Worm (Caenorhabditis elegans): Measurements from ENCODE around the gene znf-622.
A peak's percentile ranks its signal among the peaks of the same experiment; 100 is the strongest.

Gene znf-622

DNA sequence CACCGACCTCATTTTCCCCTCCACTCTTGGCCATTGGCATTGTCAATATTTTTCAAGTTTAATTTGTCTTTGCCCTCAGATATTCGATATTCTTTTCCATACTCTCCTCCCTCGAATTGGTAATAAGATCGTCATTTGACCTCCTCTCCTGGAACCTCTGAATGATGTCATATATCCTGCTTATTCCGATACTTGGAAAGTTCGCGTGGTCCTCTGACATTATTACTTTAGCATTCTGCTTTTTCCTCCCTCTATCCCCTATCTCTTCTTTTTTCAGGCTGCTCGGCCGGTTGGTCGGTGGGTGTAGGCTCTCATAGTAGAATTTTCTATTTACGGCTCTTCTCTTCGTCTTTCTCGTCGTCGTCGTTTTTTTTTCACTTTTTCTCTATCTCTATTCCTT is 29.0 kb upstream of the znf-622 start (continued):
- TF ChIP-seq ceh-82 (tag; optimal IDR thresholded peaks at IDR 0.05) (no peak), unc-39 (tag; optimal IDR thresholded peaks at IDR 0.05) (no peak), unc-55 (GFP tag; optimal IDR thresholded peaks at IDR 0.05) (peak; percentile 34), blmp-1 (tag; optimal IDR thresholded peaks at IDR 0.05; ENCODE audit: insufficient read depth) (no peak), gmeb-1 (tag; optimal IDR thresholded peaks at IDR 0.05) (no peak), nhr-23 (tag; optimal IDR thresholded peaks at IDR 0.05) (no peak), ztf-1 (GFP tag; conservative IDR thresholded peaks at IDR 0.05) (no peak), elt-3 (tag; optimal IDR thresholded peaks at IDR 0.05) (no peak), mbf-1 (tag; optimal IDR thresholded peaks at IDR 0.05) (no peak), ama-1 (optimal IDR thresholded peaks at IDR 0.05) (peak; percentile 27), ZK546.5 (tag; optimal IDR thresholded peaks at IDR 0.05) (no peak), egl-27 (tag; optimal IDR thresholded peaks at IDR 0.05) (no peak), nhr-129 (tag; optimal IDR thresholded peaks at IDR 0.05) (peak; percentile 30), zag-1 (tag; optimal IDR thresholded peaks at IDR 0.05) (peak; percentile 65), nhr-6 (tag; optimal IDR thresholded peaks at IDR 0.05) (peak; percentile 18), ztf-11 (tag; optimal IDR thresholded peaks at IDR 0.05) (no peak), Y55F3AM.14 (GFP tag; optimal IDR thresholded peaks at IDR 0.05) (no peak), peb-1 (tag; optimal IDR thresholded peaks at IDR 0.05) (no peak), F13H6.1 (tag; optimal IDR thresholded peaks at IDR 0.05) (peak; percentile 47), sma-9 (GFP tag; optimal IDR thresholded peaks at IDR 0.05) (peak; percentile 52), sma-9 (tag; optimal IDR thresholded peaks at IDR 0.05) (no peak)

DNA sequence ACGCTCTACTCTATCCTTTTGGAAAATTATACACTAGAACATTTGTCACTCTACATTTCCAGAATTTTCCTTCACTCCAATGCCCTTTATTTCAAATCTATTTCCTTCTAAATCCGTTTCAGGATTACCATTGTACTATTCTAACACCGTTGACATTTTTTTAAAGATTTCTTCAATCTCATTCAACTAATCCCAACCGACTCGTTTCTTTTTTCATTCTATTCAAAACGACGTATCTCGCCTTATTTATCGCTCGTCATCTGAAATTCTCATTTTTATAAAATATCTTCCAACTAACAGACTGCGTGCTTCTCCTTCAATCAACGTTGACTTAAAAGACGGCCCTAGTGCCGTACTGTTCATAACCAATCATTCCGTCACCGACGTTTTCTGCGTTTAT is 28.4 kb upstream of the znf-622 start, which contains the start of gene akap-1:
TSS of gene akap-1 (plus strand) at position 301 of the 400 bp plus-strand sequence.
- TF ChIP-seq crh-2 (tag; optimal IDR thresholded peaks at IDR 0.05) (no peak), nhr-237 (tag; optimal IDR thresholded peaks at IDR 0.05) (no peak), C34F6.9 (tag; optimal IDR thresholded peaks at IDR 0.05) (no peak), lsy-2 (tag; optimal IDR thresholded peaks at IDR 0.05) (no peak), nhr-11 (tag; optimal IDR thresholded peaks at IDR 0.05) (no peak), sma-9 (GFP tag; optimal IDR thresholded peaks at IDR 0.05) (no peak), sma-9 (tag; optimal IDR thresholded peaks at IDR 0.05) (no peak), elt-1 (tag; optimal IDR thresholded peaks at IDR 0.05) (no peak), mab-5 (tag; optimal IDR thresholded peaks at IDR 0.05) (no peak), nhr-25 (tag; optimal IDR thresholded peaks at IDR 0.05) (no peak), ztf-1 (GFP tag; conservative IDR thresholded peaks at IDR 0.05) (no peak), nhr-129 (tag; optimal IDR thresholded peaks at IDR 0.05) (no peak), ZK546.5 (tag; optimal IDR thresholded peaks at IDR 0.05) (no peak), egl-27 (tag; optimal IDR thresholded peaks at IDR 0.05) (no peak), lin-13 (GFP tag; optimal IDR thresholded peaks at IDR 0.05) (no peak), nhr-21 (tag; optimal IDR thresholded peaks at IDR 0.05) (no peak), nhr-77 (tag; optimal IDR thresholded peaks at IDR 0.05) (no peak), alr-1 (tag; optimal IDR thresholded peaks at IDR 0.05) (no peak)

DNA sequence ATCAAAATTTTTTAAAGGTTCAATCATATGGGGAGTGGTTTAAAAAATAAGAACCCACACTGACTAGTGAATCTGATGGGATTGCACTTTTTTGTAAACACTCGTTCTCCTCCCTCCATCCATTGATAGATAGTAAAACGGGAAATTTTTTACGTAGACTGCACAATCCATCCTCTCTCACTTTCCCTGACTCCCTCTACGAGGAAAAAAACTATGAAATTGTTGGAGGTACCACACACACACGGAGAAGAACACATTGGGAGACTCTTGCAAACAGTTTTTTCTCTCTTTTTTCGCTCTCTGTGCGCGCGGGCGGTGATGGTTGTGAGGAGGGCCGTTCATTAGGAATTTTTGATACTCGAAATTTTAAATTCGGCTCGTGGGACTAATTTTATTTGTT is 26.1 kb upstream of the znf-622 start:
- no peak for TF ChIP-seq nhr-25 (tag; optimal IDR thresholded peaks at IDR 0.05)
- no peak for TF ChIP-seq egl-27 (tag; optimal IDR thresholded peaks at IDR 0.05)
- no peak for TF ChIP-seq blmp-1 (tag; optimal IDR thresholded peaks at IDR 0.05; ENCODE audit: insufficient read depth)
- TF ChIP-seq nhr-10 (tag; optimal IDR thresholded peaks at IDR 0.05), result no peak
- TF ChIP-seq ceh-16 (tag; optimal IDR thresholded peaks at IDR 0.05), result no peak
- no peak for TF ChIP-seq lin-11 (tag; optimal IDR thresholded peaks at IDR 0.05)
- peak; percentile 65 for TF ChIP-seq unc-55 (GFP tag; optimal IDR thresholded peaks at IDR 0.05)
- no peak for TF ChIP-seq peb-1 (tag; optimal IDR thresholded peaks at IDR 0.05)
- TF ChIP-seq ztf-4 (tag; optimal IDR thresholded peaks at IDR 0.05), result no peak
- TF ChIP-seq ztf-11 (tag; optimal IDR thresholded peaks at IDR 0.05), result no peak
- peak; percentile 8 for TF ChIP-seq nhr-129 (tag; optimal IDR thresholded peaks at IDR 0.05)
- TF ChIP-seq dmd-4 (tag; optimal IDR thresholded peaks at IDR 0.05), result no peak
- TF ChIP-seq crh-2 (tag; optimal IDR thresholded peaks at IDR 0.05), result no peak
- no peak for TF ChIP-seq unc-39 (tag; optimal IDR thresholded peaks at IDR 0.05)
- TF ChIP-seq mdl-1 (tag; optimal IDR thresholded peaks at IDR 0.05), result no peak

DNA sequence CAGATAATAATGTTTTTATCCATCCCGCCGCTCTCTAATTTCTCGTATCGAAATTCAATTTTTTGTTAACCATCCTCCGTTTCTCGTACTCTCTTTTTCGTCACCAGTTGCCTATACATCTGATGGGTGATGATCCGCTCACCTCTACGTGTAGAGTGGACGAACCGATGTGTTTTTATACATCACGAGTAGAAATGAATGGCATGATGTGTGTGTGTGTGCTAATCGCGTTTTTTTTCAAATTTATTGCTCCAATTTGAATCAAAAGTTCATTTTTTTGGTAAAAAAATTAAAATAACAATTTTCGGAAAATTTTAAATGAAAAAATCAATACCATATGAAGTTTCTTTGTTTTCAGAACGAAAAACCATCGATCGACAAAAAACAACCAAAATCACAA is 25.4 kb upstream of the znf-622 start:
- TF ChIP-seq nhr-129 (tag; optimal IDR thresholded peaks at IDR 0.05) (peak; percentile 19), R02D3.7 (tag; optimal IDR thresholded peaks at IDR 0.05) (no peak)

All from whole organism, L2 larva.